Worm (Caenorhabditis elegans): ENCODE results near the gene srr-8.

srr-8 gene

ce11 chrV:4983091-4983490 lies 18.4 kb upstream of the srr-8 start, which contains the start of gene srsx-13:
srsx-13 (minus strand) TSS chrV:4983191.
- TF ChIP-seq F13H6.1 (tag; optimal IDR thresholded peaks at IDR 0.05): no peak
- TF ChIP-seq nhr-232 (tag; optimal IDR thresholded peaks at IDR 0.05): no peak
- TF ChIP-seq ceh-45 (GFP tag; IDR thresholded peaks at IDR 0.05): no peak
- no peak for TF ChIP-seq C08G9.2 (tag; optimal IDR thresholded peaks at IDR 0.05)
- TF ChIP-seq che-1 (tag; optimal IDR thresholded peaks at IDR 0.05): no peak
- no peak for TF ChIP-seq hlh-6 (tag; optimal IDR thresholded peaks at IDR 0.05)
- TF ChIP-seq zip-5 (tag; optimal IDR thresholded peaks at IDR 0.05): no peak
- TF ChIP-seq unc-42 (tag; optimal IDR thresholded peaks at IDR 0.05): no peak
- TF ChIP-seq nhr-11 (tag; optimal IDR thresholded peaks at IDR 0.05): no peak
- no peak for TF ChIP-seq nfya-1 (tag; optimal IDR thresholded peaks at IDR 0.05)
- no peak for TF ChIP-seq gmeb-2 (tag; optimal IDR thresholded peaks at IDR 0.05)
- TF ChIP-seq ceh-18 (tag; optimal IDR thresholded peaks at IDR 0.05): no peak
- TF ChIP-seq ceh-2 (tag; optimal IDR thresholded peaks at IDR 0.05): no peak
- TF ChIP-seq hlh-30 (tag; optimal IDR thresholded peaks at IDR 0.05; ENCODE audit: insufficient read depth): no peak
- TF ChIP-seq unc-55 (GFP tag; optimal IDR thresholded peaks at IDR 0.05): no peak

ce11 chrV:4987097-4987496 lies 14.4 kb upstream of the srr-8 start, which contains the start of gene ncx-8:
ncx-8 (minus strand) TSS chrV:4987197.
- TF ChIP-seq fkh-6 (tag; optimal IDR thresholded peaks at IDR 0.05) (no peak), dmd-4 (tag; optimal IDR thresholded peaks at IDR 0.05; ENCODE audit: borderline replicate concordance) (no peak), ttx-3 (tag; optimal IDR thresholded peaks at IDR 0.05) (no peak), K02D7.2 (tag; optimal IDR thresholded peaks at IDR 0.05) (no peak), F13H6.1 (tag; optimal IDR thresholded peaks at IDR 0.05) (no peak), ceh-45 (GFP tag; IDR thresholded peaks at IDR 0.05) (no peak)

DNA sequence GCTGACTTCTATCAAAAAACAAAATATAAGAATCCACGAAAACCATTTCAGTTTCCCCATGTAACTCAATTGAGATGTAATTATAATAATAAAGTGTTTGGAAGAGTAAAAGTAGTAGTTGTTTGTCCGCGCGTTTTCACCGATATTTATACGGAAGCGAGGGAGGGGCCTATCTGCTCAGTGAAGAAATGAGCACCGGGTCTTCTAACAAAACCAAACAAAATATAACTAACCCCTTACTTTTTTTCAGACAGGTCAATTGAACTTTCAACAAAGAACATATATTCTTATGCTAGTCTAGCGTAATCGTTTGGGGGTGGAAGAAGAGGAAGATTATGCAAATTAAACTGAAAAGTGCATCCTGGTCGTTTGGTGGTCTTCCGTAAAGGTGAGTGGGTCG lies 6.3 kb upstream of the srr-8 start, which contains the start of gene ncx-9:
TSS of gene ncx-9 (minus strand) at position 101 of the 400 bp plus-strand sequence.
- no peak for TF ChIP-seq npax-4 (tag; optimal IDR thresholded peaks at IDR 0.05)
- no peak for TF ChIP-seq ceh-24 (tag; optimal IDR thresholded peaks at IDR 0.05)
- no peak for TF ChIP-seq ceh-30 (tag; optimal IDR thresholded peaks at IDR 0.05)
- TF ChIP-seq ref-2 (tag; optimal IDR thresholded peaks at IDR 0.05): no peak
- TF ChIP-seq sox-4 (tag; optimal IDR thresholded peaks at IDR 0.05): no peak
- no peak for TF ChIP-seq unc-55 (GFP tag; optimal IDR thresholded peaks at IDR 0.05)
- no peak for TF ChIP-seq F13H6.1 (tag; optimal IDR thresholded peaks at IDR 0.05)
- no peak for TF ChIP-seq hlh-15 (tag; optimal IDR thresholded peaks at IDR 0.05)
- TF ChIP-seq che-1 (tag; optimal IDR thresholded peaks at IDR 0.05): no peak
- TF ChIP-seq ztf-16 (tag; optimal IDR thresholded peaks at IDR 0.05): no peak
- TF ChIP-seq pag-3 (tag; optimal IDR thresholded peaks at IDR 0.05; ENCODE audit: borderline replicate concordance): no peak

ce11 chrV:5000406-5000805 lies 1.1 kb upstream of the srr-8 start, which contains the start of gene ugt-7:
ugt-7 (minus strand) TSS chrV:5000566.
- TF ChIP-seq sox-4 (tag; optimal IDR thresholded peaks at IDR 0.05) (no peak), nhr-232 (tag; optimal IDR thresholded peaks at IDR 0.05) (no peak), elt-2 (tag; optimal IDR thresholded peaks at IDR 0.05) (peak; percentile 11)

DNA sequence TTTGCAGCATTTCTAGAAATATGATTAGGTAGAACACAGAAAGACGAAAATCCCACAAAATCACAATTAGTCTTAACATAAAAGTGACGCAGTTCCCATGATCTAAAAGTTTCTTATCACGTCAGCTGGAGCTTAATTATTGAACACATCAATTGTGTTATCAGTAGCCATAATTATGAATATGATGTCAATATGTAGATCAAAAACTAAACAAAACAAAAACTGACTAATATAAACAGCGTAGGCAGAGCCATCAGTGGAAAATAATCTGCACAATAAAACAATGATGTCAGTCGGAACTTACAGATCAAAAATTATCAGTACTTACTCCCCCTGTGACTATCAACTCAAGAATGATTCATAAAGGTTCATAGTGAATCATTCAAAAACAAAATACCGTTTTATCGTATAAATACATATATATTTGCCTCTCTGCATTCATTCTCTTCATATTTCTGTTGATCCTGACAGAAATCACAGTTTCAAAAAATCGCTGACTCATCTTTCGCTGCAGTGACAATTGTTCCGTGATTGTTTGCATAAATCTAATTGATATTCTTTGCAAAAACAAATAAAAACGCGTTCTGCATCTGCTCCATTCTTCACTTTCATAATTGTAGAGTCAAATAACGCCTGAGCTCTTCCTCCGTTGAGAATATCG lies 10.8 kb downstream of the srr-8 start, which contains the start of gene srr-6:
TSS of gene srr-6 (plus strand) at position 611 of the 661 bp plus-strand sequence.
- no peak for TF ChIP-seq pag-3 (tag; optimal IDR thresholded peaks at IDR 0.05; ENCODE audit: borderline replicate concordance)
- no peak for TF ChIP-seq ceh-18 (tag; optimal IDR thresholded peaks at IDR 0.05)
- peak; percentile 80 for TF ChIP-seq elt-2 (tag; optimal IDR thresholded peaks at IDR 0.05)
- no peak for TF ChIP-seq pqm-1 (tag; optimal IDR thresholded peaks at IDR 0.05)

- TF ChIP-seq ceh-14 (tag; optimal IDR thresholded peaks at IDR 0.05) (peak; percentile 46), hlh-6 (tag; optimal IDR thresholded peaks at IDR 0.05) (no peak), ceh-30 (tag; optimal IDR thresholded peaks at IDR 0.05) (no peak), unc-42 (tag; optimal IDR thresholded peaks at IDR 0.05) (peak; percentile 29)
These were observed 15.2 kb downstream of the srr-8 start for ce11 chrV:5016728-5017127.

Measured in whole organism, late embryonic.